Worm (Caenorhabditis elegans) whole organism, young adult: Measurements from ENCODE around the gene npr-33.

Experiments used
- B0336.3 ChIP-seq: fragments of 200-800 bp; sonication (Bioruptor generic); IDR thresholded peaks from 2 replicates; pipeline ENCODE4 v1.3.6; 2022; ENCODE audit warnings: missing genetic modification characterization, missing compliant biosample characterization
- T26A5.8 ChIP-seq: sonication (generic microtip); optimal IDR thresholded peaks from 2 replicates; lab custom pipeline; 2016; ENCODE audit warnings: missing genetic modification characterization, missing compliant biosample characterization
- lir-1 ChIP-seq: fragments of 200-800 bp; sonication (Bioruptor generic); conservative IDR thresholded peaks from 2 replicates; pipeline ENCODE4 v1.3.6; 2022; ENCODE audit warnings: missing genetic modification reagents, missing genetic modification characterization, missing compliant biosample characterization
- unc-130 ChIP-seq: sonication (generic microtip); optimal IDR thresholded peaks from 2 replicates; lab custom pipeline; 2016; ENCODE audit warnings: missing genetic modification reagents, missing genetic modification characterization, missing compliant biosample characterization

DNA sequence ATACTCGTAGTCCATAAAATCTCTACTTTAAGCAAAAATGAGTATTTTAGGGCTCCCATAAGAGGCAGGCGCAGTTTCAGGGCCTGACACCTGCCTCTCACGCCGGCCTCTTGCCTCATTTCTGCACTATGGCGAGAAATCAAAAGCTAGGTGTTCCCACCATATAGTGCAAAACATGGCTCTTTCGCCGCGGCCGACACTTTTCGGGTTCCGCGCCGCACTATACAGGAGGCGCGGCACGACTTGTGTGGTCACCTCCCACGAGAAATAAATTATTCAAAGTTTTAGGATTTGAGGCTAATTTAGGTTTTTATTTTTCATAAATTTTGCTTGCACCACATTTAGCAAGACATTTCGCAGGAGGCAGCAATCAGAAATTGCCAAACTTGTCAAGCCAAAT is 17.9 kb upstream of the npr-33 start:
- TF ChIP-seq lir-1 (no peak), unc-130 (no peak), B0336.3 (GFP tag; lab: Robert Waterston, UW) (no peak), T26A5.8 (tag; lab: Kevin White, UChicago) (no peak)
